Fruit fly (Drosophila melanogaster) whole organism: ENCODE measurements around the gene CG46318.

Experiments used
- CG8478 ChIP-seq: fragments of >200 bp; optimal IDR thresholded peaks from 2 replicates; lab custom pipeline; 2018; ENCODE audit warnings: inconsistent platforms
- Dll ChIP-seq: fragments of >200 bp; optimal IDR thresholded peaks from 2 replicates; lab custom pipeline; 2017
- EcR ChIP-seq, 2 experiments: fragments of >200 bp; optimal IDR thresholded peaks; 2 replicates each; lab custom pipeline; 2017; ENCODE audit warnings: missing biosample characterization in 2 of 2, missing genetic modification characterization in 2 of 2, missing genetic modification reagents in 2 of 2
- pan ChIP-seq: fragments of >200 bp; optimal IDR thresholded peaks from 2 replicates; lab custom pipeline; 2017
- psq ChIP-seq: fragments of >200 bp; optimal IDR thresholded peaks from 2 replicates; lab custom pipeline; 2017
- usp ChIP-seq: fragments of >200 bp; optimal IDR thresholded peaks from 2 replicates; lab custom pipeline; 2017; ENCODE audit warnings: missing biosample characterization, missing genetic modification characterization, mixed read lengths

CG46318 gene

dm6 chr3R:18706289-18706688 lies 25.9 kb downstream of the CG46318 start:
- TF ChIP-seq usp (GFP tag; lab: Kevin White, UChicago) (no peak), Dll (lab: Kevin White, UChicago) (no peak), pan (lab: Kevin White, UChicago) (no peak), psq (lab: Kevin White, UChicago) (no peak)

dm6 chr3R:18707492-18707891 lies 27.1 kb downstream of the CG46318 start:
- TF ChIP-seq CG8478 = no peak
- TF ChIP-seq pan (lab: Kevin White, UChicago) = no peak
- TF ChIP-seq Dll (lab: Kevin White, UChicago) = no peak
- TF ChIP-seq usp (GFP tag; lab: Kevin White, UChicago) = no peak
- no peak for TF ChIP-seq EcR (GFP tag; optimal IDR thresholded peaks at IDR 0.05; lab: Kevin White, UChicago)
- no peak for TF ChIP-seq psq (lab: Kevin White, UChicago)

dm6 chr3R:18719767-18720341 lies 39.5 kb downstream of the CG46318 start:
- TF ChIP-seq pan (lab: Kevin White, UChicago) (no peak), Dll (lab: Kevin White, UChicago) (no peak), EcR (GFP tag; optimal IDR thresholded peaks at IDR 0.05; lab: Kevin White, UChicago) (no peak), psq (lab: Kevin White, UChicago) (no peak), usp (GFP tag; lab: Kevin White, UChicago) (no peak), CG8478 (no peak)

dm6 chr3R:18721368-18721767 lies 41.0 kb downstream of the CG46318 start:
- TF ChIP-seq usp (GFP tag; lab: Kevin White, UChicago) (no peak), pan (lab: Kevin White, UChicago) (no peak), Dll (lab: Kevin White, UChicago) (no peak), EcR (GFP tag; optimal IDR thresholded peaks at IDR 0.05; lab: Kevin White, UChicago) (no peak)

- TF ChIP-seq CG8478 (no peak), Dll (lab: Kevin White, UChicago) (no peak), usp (GFP tag; lab: Kevin White, UChicago) (no peak), EcR (GFP tag; optimal IDR thresholded peaks at IDR 0.05; lab: Kevin White, UChicago) (no peak), psq (lab: Kevin White, UChicago) (no peak), pan (lab: Kevin White, UChicago) (no peak)
Observed at dm6 chr3R:18722490-18722889, 42.1 kb downstream of the CG46318 start, which contains the start of gene CG34283. Gene CG34283, minus strand, starts transcription at chr3R:18722590.

- no peak for TF ChIP-seq CG8478
- TF ChIP-seq pan (lab: Kevin White, UChicago) = no peak
- TF ChIP-seq EcR (GFP tag; optimal IDR thresholded peaks at IDR 0.05; lab: Kevin White, UChicago) = no peak
- no peak for TF ChIP-seq psq (lab: Kevin White, UChicago)
- no peak for TF ChIP-seq usp (GFP tag; lab: Kevin White, UChicago)
- no peak for TF ChIP-seq Dll (lab: Kevin White, UChicago)
Observed at dm6 chr3R:18726334-18726733, 45.9 kb downstream of the CG46318 start, which contains the start of gene CG7714. Gene CG7714, minus strand, starts transcription at chr3R:18726434.

dm6 chr3R:18728368-18728767 lies 48.0 kb downstream of the CG46318 start, which contains the start of gene CG7715:
Gene CG7715, minus strand, starts transcription at chr3R:18728468.
- TF ChIP-seq usp (GFP tag; lab: Kevin White, UChicago) (no peak), Dll (lab: Kevin White, UChicago) (no peak), CG8478 (no peak), pan (lab: Kevin White, UChicago) (no peak), psq (lab: Kevin White, UChicago) (no peak), EcR (GFP tag; optimal IDR thresholded peaks at IDR 0.05; lab: Kevin White, UChicago) (no peak)

dm6 chr3R:18731241-18731640 lies 50.8 kb downstream of the CG46318 start:
- no peak for TF ChIP-seq CG8478
- no peak for TF ChIP-seq usp (GFP tag; lab: Kevin White, UChicago)
- no peak for TF ChIP-seq EcR (GFP tag; optimal IDR thresholded peaks at IDR 0.05; lab: Kevin White, UChicago)
- TF ChIP-seq pan (lab: Kevin White, UChicago) = no peak
- TF ChIP-seq Dll (lab: Kevin White, UChicago) = no peak
- TF ChIP-seq psq (lab: Kevin White, UChicago) = no peak

- TF ChIP-seq Dll (lab: Kevin White, UChicago) (no peak), EcR (GFP tag; optimal IDR thresholded peaks at IDR 0.05; lab: Kevin White, UChicago) (no peak), usp (GFP tag; lab: Kevin White, UChicago) (no peak), CG8478 (no peak), psq (lab: Kevin White, UChicago) (no peak), pan (lab: Kevin White, UChicago) (no peak)
Observed at dm6 chr3R:18732381-18732780, 52.0 kb downstream of the CG46318 start, which contains the start of gene CG14302. Gene CG14302, plus strand, starts transcription at chr3R:18732681.

- no peak for TF ChIP-seq pan (lab: Kevin White, UChicago)
- no peak for TF ChIP-seq usp (GFP tag; lab: Kevin White, UChicago)
- TF ChIP-seq EcR (GFP tag; optimal IDR thresholded peaks at IDR 0.05; lab: Kevin White, UChicago) = no peak
- no peak for TF ChIP-seq Dll (lab: Kevin White, UChicago)
- TF ChIP-seq psq (lab: Kevin White, UChicago) = no peak
Observed at dm6 chr3R:18733580-18733979, 53.2 kb downstream of the CG46318 start.
